Worm (Caenorhabditis elegans): ENCODE data around the gene parg-2.

The parg-2 gene

DNA sequence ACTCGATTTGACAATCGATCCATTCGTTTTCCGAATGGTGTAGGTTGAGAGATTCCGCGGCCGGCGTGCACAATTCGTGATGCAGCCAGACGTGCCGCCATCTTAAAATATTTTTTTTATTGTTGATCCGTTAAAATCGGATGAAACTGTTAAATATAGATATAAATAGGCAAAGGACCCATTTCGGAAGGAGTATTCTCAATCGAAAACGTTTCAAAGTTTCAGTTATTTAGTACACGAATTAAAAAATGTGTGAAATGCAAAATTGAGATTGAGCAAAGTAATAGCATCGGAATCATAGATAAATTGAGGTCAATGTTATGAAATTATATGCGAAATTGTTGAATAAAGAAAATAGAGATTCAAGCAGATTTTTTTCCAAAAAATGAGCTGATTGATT is 25.0 kb upstream of the parg-2 start, which contains the start of gene mrps-33:
Gene mrps-33, minus strand, starts transcription at position 101 of the 400 bp plus-strand sequence.
- no peak for TF ChIP-seq nhr-77 (tag; optimal IDR thresholded peaks at IDR 0.05)
- TF ChIP-seq ztf-4 (tag; optimal IDR thresholded peaks at IDR 0.05): no peak
- no peak for TF ChIP-seq fkh-2 (tag; optimal IDR thresholded peaks at IDR 0.05)
- TF ChIP-seq ama-1 (optimal IDR thresholded peaks at IDR 0.05): no peak
- TF ChIP-seq nhr-76 (tag; optimal IDR thresholded peaks at IDR 0.05): no peak

DNA sequence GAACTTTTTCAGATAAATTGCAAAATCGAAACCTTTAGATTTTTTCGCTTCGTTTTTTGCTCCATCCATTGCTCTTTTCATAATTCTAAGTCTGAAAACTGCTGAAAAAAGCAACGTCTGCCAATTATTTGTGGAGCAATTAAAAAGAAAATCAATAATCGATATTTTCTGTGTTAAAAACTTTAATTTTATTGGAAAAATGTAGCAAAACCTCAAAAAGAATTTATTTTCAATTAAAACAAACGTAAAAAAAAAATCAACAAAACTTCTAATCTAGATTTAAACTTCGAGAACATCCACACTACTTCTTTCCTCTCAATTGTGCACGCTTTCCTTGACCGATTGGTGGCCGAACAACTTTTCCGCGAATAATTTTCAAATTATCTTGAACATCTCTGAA is 24.4 kb upstream of the parg-2 start, which contains the start of gene F21D5.5:
Gene F21D5.5, minus strand, starts transcription at position 101 of the 400 bp plus-strand sequence.
- TF ChIP-seq ceh-28 (tag; optimal IDR thresholded peaks at IDR 0.05) (no peak), lsy-12 (tag; optimal IDR thresholded peaks at IDR 0.05) (no peak), sea-2 (GFP tag; optimal IDR thresholded peaks at IDR 0.05) (no peak), fkh-10 (GFP tag; optimal IDR thresholded peaks at IDR 0.05) (no peak), fos-1 (tag; optimal IDR thresholded peaks at IDR 0.05) (no peak), nhr-28 (tag; optimal IDR thresholded peaks at IDR 0.05) (no peak), ceh-9 (tag; optimal IDR thresholded peaks at IDR 0.05) (no peak), ama-1 (optimal IDR thresholded peaks at IDR 0.05) (no peak), ztf-11 (tag; optimal IDR thresholded peaks at IDR 0.05) (no peak), nhr-12 (tag; optimal IDR thresholded peaks at IDR 0.05) (no peak), nhr-77 (tag; optimal IDR thresholded peaks at IDR 0.05) (no peak), R02D3.7 (tag; optimal IDR thresholded peaks at IDR 0.05) (no peak), pqm-1 (tag; optimal IDR thresholded peaks at IDR 0.05) (no peak), nhr-67 (tag; optimal IDR thresholded peaks at IDR 0.05) (no peak), ZK546.5 (tag; optimal IDR thresholded peaks at IDR 0.05) (no peak), ceh-16 (tag; optimal IDR thresholded peaks at IDR 0.05) (no peak), daf-12 (tag; optimal IDR thresholded peaks at IDR 0.05) (no peak), fkh-2 (tag; optimal IDR thresholded peaks at IDR 0.05) (no peak), nhr-11 (tag; optimal IDR thresholded peaks at IDR 0.05) (no peak)

DNA sequence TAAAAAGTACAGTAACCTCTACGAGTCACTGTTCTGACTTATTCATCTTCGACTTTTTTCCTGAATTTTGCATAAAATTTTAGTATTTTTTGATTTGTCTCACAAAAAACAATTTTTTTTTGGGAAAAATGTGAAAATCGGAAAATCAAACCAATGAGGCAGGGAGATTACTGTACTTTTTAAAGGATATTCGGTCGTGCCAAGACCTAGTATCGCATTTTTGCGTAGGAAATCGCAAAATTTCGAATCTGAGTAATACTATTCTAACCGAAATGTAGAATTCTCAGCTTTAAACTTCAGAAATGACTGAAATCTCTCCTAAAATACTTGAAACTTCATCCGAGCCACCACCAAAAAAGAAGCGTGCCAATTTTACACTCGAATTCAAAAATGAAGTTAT is 22.9 kb upstream of the parg-2 start, which contains the start of gene F21D5.4:
Gene F21D5.4, plus strand, starts transcription at position 301 of the 400 bp plus-strand sequence.
- no peak for TF ChIP-seq tbx-2 (tag; optimal IDR thresholded peaks at IDR 0.05)

DNA sequence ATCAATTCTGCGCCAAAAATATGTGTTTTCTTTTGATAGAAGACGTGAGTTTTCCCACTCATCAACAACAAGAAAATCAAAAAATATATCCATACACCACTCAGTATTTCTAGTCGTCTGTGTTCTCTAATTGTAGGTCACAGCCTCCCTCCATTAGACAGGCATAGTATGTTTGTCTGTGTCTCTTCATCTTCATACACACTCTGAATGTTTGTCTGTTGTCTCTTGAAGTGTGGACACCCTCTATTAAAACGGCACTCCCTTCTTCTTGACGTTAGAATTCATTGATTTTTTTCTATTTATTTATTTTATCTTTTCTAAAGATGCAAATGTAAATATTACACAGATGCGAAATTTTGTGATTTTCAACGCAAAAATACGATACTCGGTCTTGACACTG is 22.4 kb upstream of the parg-2 start:
- TF ChIP-seq elt-1 (tag; optimal IDR thresholded peaks at IDR 0.05): no peak
- TF ChIP-seq unc-62 (GFP tag; optimal IDR thresholded peaks at IDR 0.05): no peak
- no peak for TF ChIP-seq elt-2 (tag; optimal IDR thresholded peaks at IDR 0.05)
- TF ChIP-seq fkh-2 (tag; optimal IDR thresholded peaks at IDR 0.05): no peak
- TF ChIP-seq daf-12 (tag; optimal IDR thresholded peaks at IDR 0.05): no peak
- TF ChIP-seq egl-27 (tag; optimal IDR thresholded peaks at IDR 0.05): no peak
- no peak for TF ChIP-seq tbx-2 (tag; optimal IDR thresholded peaks at IDR 0.05)
- TF ChIP-seq lin-39 (tag; optimal IDR thresholded peaks at IDR 0.05): no peak
- no peak for TF ChIP-seq ztf-11 (tag; optimal IDR thresholded peaks at IDR 0.05)
- peak; percentile 52 for TF ChIP-seq nhr-23 (tag; optimal IDR thresholded peaks at IDR 0.05)
- no peak for TF ChIP-seq fos-1 (tag; optimal IDR thresholded peaks at IDR 0.05)
- peak; percentile 51 for TF ChIP-seq pha-4 (tag; optimal IDR thresholded peaks at IDR 0.05)
- TF ChIP-seq eor-1 (tag; optimal IDR thresholded peaks at IDR 0.05): no peak
- no peak for TF ChIP-seq ztf-4 (tag; optimal IDR thresholded peaks at IDR 0.05)
- TF ChIP-seq snpc-4 (tag; optimal IDR thresholded peaks at IDR 0.05): no peak
- peak; percentile 35 for TF ChIP-seq nfya-1 (tag; optimal IDR thresholded peaks at IDR 0.05; ENCODE audit: insufficient read depth)

DNA sequence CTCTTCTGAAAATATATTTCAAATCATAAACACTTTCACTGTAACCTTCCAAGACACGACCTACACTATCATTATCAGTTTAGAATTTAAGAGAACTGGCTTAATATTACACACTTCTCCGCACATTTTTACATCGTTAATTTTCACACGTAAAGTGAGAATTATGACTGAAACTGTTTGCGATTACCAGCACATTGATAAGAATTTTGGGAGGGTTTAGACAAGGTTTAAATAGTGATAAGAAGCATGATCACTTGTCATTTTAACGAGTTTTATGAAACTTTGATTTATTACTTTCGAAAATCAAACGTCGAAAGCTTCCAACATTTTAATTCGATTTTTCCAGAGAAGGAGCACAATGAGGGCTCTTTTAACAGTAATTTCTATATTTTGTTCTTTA is 15.5 kb upstream of the parg-2 start, which contains the start of gene F21D5.3:
Gene F21D5.3, plus strand, starts transcription at position 347 of the 400 bp plus-strand sequence.
- peak; percentile 96 for TF ChIP-seq pqm-1 (tag; optimal IDR thresholded peaks at IDR 0.05)
- TF ChIP-seq jun-1 (tag; optimal IDR thresholded peaks at IDR 0.05): peak; percentile 16
- TF ChIP-seq elt-2 (tag; optimal IDR thresholded peaks at IDR 0.05): peak; percentile 94
- TF ChIP-seq lin-39 (tag; optimal IDR thresholded peaks at IDR 0.05): no peak
- TF ChIP-seq pha-4 (tag; optimal IDR thresholded peaks at IDR 0.05): peak; percentile 6
- TF ChIP-seq lin-15B (tag; optimal IDR thresholded peaks at IDR 0.05): no peak

DNA sequence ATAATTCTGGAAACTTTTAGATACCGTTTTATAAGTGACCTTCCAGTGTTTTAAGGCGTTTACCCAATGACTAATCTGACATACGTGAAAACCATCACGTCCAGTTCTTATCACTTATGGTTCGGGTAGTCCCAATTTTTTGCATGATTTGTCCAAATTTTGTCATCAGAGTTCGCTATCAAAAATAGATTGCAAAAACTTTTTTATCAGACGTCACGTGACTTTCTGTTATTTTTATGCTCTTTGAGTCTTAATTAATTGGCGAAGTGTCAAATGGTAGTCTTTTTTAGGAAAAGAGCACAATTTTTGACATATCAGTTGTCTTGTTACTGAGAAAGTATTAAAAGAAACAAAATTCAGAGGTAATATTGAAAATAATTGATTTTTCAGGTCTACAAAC is 14.7 kb upstream of the parg-2 start:
- TF ChIP-seq egl-5 (tag; optimal IDR thresholded peaks at IDR 0.05) (no peak), ama-1 (optimal IDR thresholded peaks at IDR 0.05) (no peak), elt-2 (tag; optimal IDR thresholded peaks at IDR 0.05) (peak; percentile 90), snpc-4 (tag; optimal IDR thresholded peaks at IDR 0.05) (no peak), ceh-28 (tag; optimal IDR thresholded peaks at IDR 0.05) (no peak), skn-1 (tag; optimal IDR thresholded peaks at IDR 0.05) (no peak), pqm-1 (tag; optimal IDR thresholded peaks at IDR 0.05) (peak; percentile 66), fos-1 (tag; optimal IDR thresholded peaks at IDR 0.05) (no peak), mml-1 (tag; optimal IDR thresholded peaks at IDR 0.05) (no peak), nhr-76 (tag; optimal IDR thresholded peaks at IDR 0.05) (no peak), nfya-1 (tag; optimal IDR thresholded peaks at IDR 0.05; ENCODE audit: insufficient read depth) (no peak), lin-15B (tag; optimal IDR thresholded peaks at IDR 0.05) (no peak), sea-2 (GFP tag; optimal IDR thresholded peaks at IDR 0.05) (no peak), nhr-77 (tag; optimal IDR thresholded peaks at IDR 0.05) (no peak), ceh-82 (tag; optimal IDR thresholded peaks at IDR 0.05) (no peak), lin-39 (tag; optimal IDR thresholded peaks at IDR 0.05) (no peak), pha-4 (tag; optimal IDR thresholded peaks at IDR 0.05) (peak; percentile 45), ztf-4 (tag; optimal IDR thresholded peaks at IDR 0.05) (no peak)
